Worm (Caenorhabditis elegans) whole organism, young adult: ENCODE data around the gene mrpl-21.

Experiments
- B0261.1 ChIP-seq: sonication (generic microtip); optimal IDR thresholded peaks from 2 replicates; lab custom pipeline; 2016; ENCODE audit warnings: mild to moderate bottlenecking, missing genetic modification characterization, moderate library complexity, missing compliant biosample characterization
- C17E4.6 ChIP-seq: fragments of 200-800 bp; sonication (Bioruptor generic); IDR thresholded peaks from 2 replicates; pipeline ENCODE4 v1.3.6; 2022; ENCODE audit warnings: missing genetic modification reagents, missing genetic modification characterization, missing compliant biosample characterization
- F22D6.2 ChIP-seq: sonication (generic microtip); optimal IDR thresholded peaks from 2 replicates; lab custom pipeline; 2016; ENCODE audit warnings: mild to moderate bottlenecking, missing genetic modification characterization, missing compliant biosample characterization
- F23B12.7 ChIP-seq: sonication (generic microtip); optimal IDR thresholded peaks from 2 replicates; lab custom pipeline; 2017; ENCODE audit warnings: missing genetic modification characterization, mild to moderate bottlenecking, missing compliant biosample characterization, antibody characterized with exemption, moderate library complexity; ENCODE audit not compliant: insufficient read depth
- F49E8.2 ChIP-seq: sonication (generic microtip); optimal IDR thresholded peaks from 3 replicates; lab custom pipeline; 2017; ENCODE audit warnings: missing genetic modification characterization, mild to moderate bottlenecking, missing compliant biosample characterization, antibody characterized with exemption, moderate library complexity; ENCODE audit not compliant: insufficient read depth
- K12H6.12 ChIP-seq: fragments of 200-800 bp; sonication (Bioruptor generic); optimal IDR thresholded peaks from 2 replicates; lab custom pipeline; 2018; ENCODE audit warnings: mild to moderate bottlenecking, missing genetic modification characterization, missing compliant biosample characterization
- Y67H2A.10 ChIP-seq: fragments of 200-800 bp; sonication (Bioruptor generic); conservative IDR thresholded peaks from 2 replicates; pipeline ENCODE4 v1.3.6; 2022; ENCODE audit warnings: missing genetic modification reagents, missing genetic modification characterization, missing compliant biosample characterization
- Y79H2A.3 ChIP-seq: fragments of 200-800 bp; sonication (Bioruptor generic); conservative IDR thresholded peaks from 2 replicates; pipeline ENCODE4 v1.3.6; 2022; ENCODE audit warnings: missing genetic modification reagents, missing genetic modification characterization, missing compliant biosample characterization
- ZK185.1 ChIP-seq: sonication (generic microtip); optimal IDR thresholded peaks from 2 replicates; lab custom pipeline; 2016; ENCODE audit warnings: mild to moderate bottlenecking, missing genetic modification characterization, missing compliant biosample characterization; ENCODE audit not compliant: poor library complexity, severe bottlenecking
- ama-1 ChIP-seq, 3 experiments: fragments of 150-350 bp in 1 of 3; sonication (generic microtip) in 2 of 3; optimal IDR thresholded peaks; 2 replicates each; lab custom pipeline; 2014 to 2018; ENCODE audit warnings: missing biosample characterization in 2 of 3, missing genetic modification characterization in 2 of 3, missing genetic modification reagents in 2 of 3
- atf-7 ChIP-seq: sonication (generic microtip); optimal IDR thresholded peaks from 2 replicates; lab custom pipeline; 2017; ENCODE audit warnings: mild to moderate bottlenecking, missing genetic modification characterization, missing compliant biosample characterization
- attf-3 ChIP-seq: fragments of 200-800 bp; sonication (Bioruptor generic); conservative IDR thresholded peaks from 2 replicates; pipeline ENCODE4 v1.3.6; 2022; ENCODE audit warnings: missing genetic modification reagents, missing genetic modification characterization, missing compliant biosample characterization
- bed-1 ChIP-seq: fragments of 200-800 bp; sonication (Bioruptor generic); IDR thresholded peaks from 2 replicates; pipeline ENCODE4 v1.3.6; 2022; ENCODE audit warnings: missing genetic modification reagents, missing genetic modification characterization, missing compliant biosample characterization
- cebp-1 ChIP-seq, 2 experiments: fragments of 200-800 bp in 1 of 2; sonication (Bioruptor generic) in 1 of 2; sonication (generic microtip) in 1 of 2; IDR thresholded peaks in 1 of 2; optimal IDR thresholded peaks in 1 of 2; 2 replicates each; pipeline versions ENCODE4 v1.3.6 to Lab custom; 2017 to 2022; ENCODE audit warnings: missing compliant biosample characterization in 2 of 2, missing genetic modification characterization in 2 of 2, mild to moderate bottlenecking in 1 of 2, missing genetic modification reagents in 1 of 2, moderate library complexity in 1 of 2
- ceh-27 ChIP-seq: fragments of 200-800 bp; sonication (Bioruptor generic); optimal IDR thresholded peaks from 2 replicates; lab custom pipeline; 2018; ENCODE audit warnings: mild to moderate bottlenecking, missing genetic modification characterization, moderate library complexity, missing compliant biosample characterization
- ceh-58 ChIP-seq: fragments of 200-800 bp; sonication (Bioruptor generic); IDR thresholded peaks from 2 replicates; pipeline ENCODE4 v1.3.6; 2022; ENCODE audit warnings: missing genetic modification characterization, missing compliant biosample characterization
- ceh-91 ChIP-seq: fragments of 200-800 bp; sonication (Bioruptor generic); IDR thresholded peaks from 2 replicates; pipeline ENCODE4 v1.3.6; 2022; ENCODE audit warnings: missing genetic modification reagents, missing genetic modification characterization, missing compliant biosample characterization
- dpl-1 ChIP-seq: fragments of 150-350 bp; optimal IDR thresholded peaks from 2 replicates; lab custom pipeline; 2014; ENCODE audit warnings: missing biosample characterization, missing genetic modification reagents, missing genetic modification characterization
- efl-1 ChIP-seq: fragments of 150-350 bp; optimal IDR thresholded peaks from 2 replicates; lab custom pipeline; 2014; ENCODE audit warnings: missing biosample characterization, missing genetic modification reagents, missing genetic modification characterization
- egl-44 ChIP-seq: fragments of 200-800 bp; sonication (Bioruptor generic); IDR thresholded peaks from 2 replicates; pipeline ENCODE4 v1.3.6; 2022; ENCODE audit warnings: missing genetic modification reagents, missing genetic modification characterization, missing compliant biosample characterization
- egrh-3 ChIP-seq: fragments of 200-800 bp; sonication (Bioruptor generic); IDR thresholded peaks from 2 replicates; pipeline ENCODE4 v1.3.6; 2022; ENCODE audit warnings: missing genetic modification reagents, missing genetic modification characterization, missing compliant biosample characterization
- gei-17 ChIP-seq: fragments of 200-800 bp; sonication (Bioruptor generic); optimal IDR thresholded peaks from 2 replicates; lab custom pipeline; 2018; ENCODE audit warnings: mild to moderate bottlenecking, missing genetic modification characterization, missing compliant biosample characterization
- hrde-1 ChIP-seq: sonication (generic microtip); optimal IDR thresholded peaks from 2 replicates; lab custom pipeline; 2016; ENCODE audit warnings: missing genetic modification characterization, mild to moderate bottlenecking, missing compliant biosample characterization, moderate library complexity, missing genotype, missing genetic modification reagents, borderline replicate concordance
- hsf-1 ChIP-seq: fragments of 200-800 bp; sonication (Bioruptor generic); IDR thresholded peaks from 2 replicates; pipeline ENCODE4 v1.3.6; 2022; ENCODE audit warnings: missing genetic modification reagents, missing genetic modification characterization, missing compliant biosample characterization
- let-526 ChIP-seq: fragments of 200-800 bp; sonication (Bioruptor generic); IDR thresholded peaks from 2 replicates; pipeline ENCODE4 v1.3.6; 2022; ENCODE audit warnings: missing genetic modification reagents, missing genetic modification characterization, missing compliant biosample characterization
- lin-26 ChIP-seq: fragments of 200-800 bp; sonication (Bioruptor generic); IDR thresholded peaks from 2 replicates; pipeline ENCODE4 v1.3.6; 2022; ENCODE audit warnings: missing genetic modification reagents, missing genetic modification characterization, missing compliant biosample characterization
- lin-35 ChIP-seq, 3 experiments: fragments of 150-350 bp in 2 of 3; sonication (generic microtip) in 1 of 3; optimal IDR thresholded peaks; 2 replicates each; lab custom pipeline; 2014 to 2018; ENCODE audit warnings: missing biosample characterization in 3 of 3, missing genetic modification characterization in 3 of 3, missing genetic modification reagents in 3 of 3
- lin-40 ChIP-seq: sonication (generic microtip); optimal IDR thresholded peaks from 2 replicates; lab custom pipeline; 2016; ENCODE audit warnings: missing genetic modification characterization, mild to moderate bottlenecking, missing compliant biosample characterization, missing genotype, missing genetic modification reagents
- lsl-1 ChIP-seq: fragments of 200-800 bp; sonication (Bioruptor generic); optimal IDR thresholded peaks from 2 replicates; lab custom pipeline; 2018; ENCODE audit warnings: mild to moderate bottlenecking, missing genetic modification characterization, moderate library complexity, missing compliant biosample characterization
- madf-3 ChIP-seq: fragments of 200-800 bp; sonication (Bioruptor generic); IDR thresholded peaks from 2 replicates; pipeline ENCODE4 v1.3.6; 2022; ENCODE audit warnings: missing genetic modification reagents, missing genetic modification characterization, missing compliant biosample characterization
- madf-6 ChIP-seq: fragments of 200-800 bp; sonication (Bioruptor generic); IDR thresholded peaks from 2 replicates; pipeline ENCODE4 v1.3.6; 2022; ENCODE audit warnings: missing genetic modification reagents, missing genetic modification characterization, missing compliant biosample characterization
- mel-28 ChIP-seq: sonication (generic microtip); optimal IDR thresholded peaks from 2 replicates; lab custom pipeline; 2016; ENCODE audit warnings: borderline replicate concordance, mild to moderate bottlenecking, missing genetic modification characterization, missing compliant biosample characterization
- mes-4 ChIP-seq: sonication (generic microtip); optimal IDR thresholded peaks from 2 replicates; lab custom pipeline; 2016; ENCODE audit warnings: missing genotype, missing genetic modification characterization, missing compliant biosample characterization
- nfyb-1 ChIP-seq: fragments of 200-800 bp; sonication (Bioruptor generic); IDR thresholded peaks from 2 replicates; pipeline ENCODE4 v1.3.6; 2022; ENCODE audit warnings: missing genetic modification reagents, missing genetic modification characterization, missing compliant biosample characterization
- nhr-80 ChIP-seq: sonication (generic microtip); optimal IDR thresholded peaks from 2 replicates; lab custom pipeline; 2016; ENCODE audit warnings: missing genetic modification characterization, missing compliant biosample characterization
- nhr-90 ChIP-seq: sonication (generic microtip); optimal IDR thresholded peaks from 2 replicates; lab custom pipeline; 2016; ENCODE audit warnings: missing genotype, mild to moderate bottlenecking, missing genetic modification characterization, missing compliant biosample characterization
- rcor-1 ChIP-seq: fragments of 200-800 bp; sonication (Bioruptor generic); IDR thresholded peaks from 2 replicates; pipeline ENCODE4 v1.3.6; 2022; ENCODE audit warnings: missing genetic modification reagents, missing genetic modification characterization, missing compliant biosample characterization
- rec-8 ChIP-seq, 2 experiments: sonication (generic microtip); optimal IDR thresholded peaks; 2 replicates each; lab custom pipeline; 2016; ENCODE audit warnings: mild to moderate bottlenecking in 2 of 2, missing genetic modification characterization in 2 of 2, missing genetic modification reagents in 2 of 2, missing genotype in 2 of 2, missing biosample characterization in 1 of 2, missing compliant biosample characterization in 1 of 2, moderate library complexity in 1 of 2
- rpc-1 ChIP-seq, 2 experiments: fragments of 150-350 bp in 1 of 2; sonication (generic microtip) in 1 of 2; optimal IDR thresholded peaks; 2 replicates each; lab custom pipeline; 2014 to 2018; ENCODE audit warnings: missing biosample characterization in 1 of 2, missing genetic modification characterization in 1 of 2, missing genetic modification reagents in 1 of 2, missing genotype in 1 of 2
- somi-1 ChIP-seq: fragments of 200-800 bp; sonication (Bioruptor generic); optimal IDR thresholded peaks from 2 replicates; lab custom pipeline; 2018; ENCODE audit warnings: mild to moderate bottlenecking, missing genetic modification characterization, missing compliant biosample characterization
- tlf-1 ChIP-seq: fragments of 200-800 bp; sonication (Bioruptor generic); optimal IDR thresholded peaks from 2 replicates; lab custom pipeline; 2018; ENCODE audit warnings: mild to moderate bottlenecking, missing genetic modification characterization, missing compliant biosample characterization
- zfh-2 ChIP-seq: fragments of 200-800 bp; sonication (Bioruptor generic); conservative IDR thresholded peaks from 2 replicates; pipeline ENCODE4 v1.3.6; 2022; ENCODE audit warnings: missing genetic modification reagents, missing genetic modification characterization, missing compliant biosample characterization
- ztf-18 ChIP-seq: sonication (generic microtip); optimal IDR thresholded peaks from 2 replicates; lab custom pipeline; 2016; ENCODE audit warnings: missing genotype, mild to moderate bottlenecking, missing genetic modification characterization, missing compliant biosample characterization
- ztf-25 ChIP-seq: fragments of 200-800 bp; sonication (Bioruptor generic); IDR thresholded peaks from 2 replicates; pipeline ENCODE4 v1.3.6; 2022; ENCODE audit warnings: missing genetic modification reagents, missing genetic modification characterization, missing compliant biosample characterization
- ztf-28 ChIP-seq: fragments of 200-800 bp; sonication (Bioruptor generic); IDR thresholded peaks from 2 replicates; pipeline ENCODE4 v1.3.6; 2022; ENCODE audit warnings: missing genetic modification reagents, missing genetic modification characterization, missing compliant biosample characterization
- ztf-3 ChIP-seq: fragments of 200-800 bp; sonication (Bioruptor generic); optimal IDR thresholded peaks from 2 replicates; lab custom pipeline; 2018; ENCODE audit warnings: mild to moderate bottlenecking, missing genetic modification characterization, missing compliant biosample characterization

mrpl-21 gene

DNA sequence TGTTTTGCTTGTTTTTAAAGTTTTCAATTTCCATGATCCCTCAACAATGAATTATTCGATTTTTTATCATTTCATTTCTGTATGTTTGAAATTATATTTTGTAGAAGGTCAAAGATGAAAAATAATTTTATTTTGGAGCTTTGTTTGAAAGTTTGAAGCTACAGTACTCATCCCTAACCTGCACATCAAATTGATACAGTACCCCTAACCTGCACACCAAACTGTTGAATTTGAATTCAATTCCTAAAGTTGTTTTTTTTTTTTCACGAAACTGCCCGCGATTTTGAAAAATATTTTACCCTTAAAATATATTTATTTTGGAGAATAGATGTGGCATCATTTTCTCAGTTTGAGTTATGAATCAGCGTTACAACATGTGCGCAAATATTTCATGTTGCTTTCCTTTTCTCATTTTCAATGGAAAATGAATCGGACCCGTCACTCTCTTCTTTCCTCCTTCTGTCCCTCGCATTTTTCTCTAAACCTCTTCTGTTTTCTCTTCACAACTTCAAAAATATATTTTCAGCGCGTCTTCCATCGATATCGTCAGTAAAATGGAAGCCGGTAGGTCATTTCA is 37.5 kb downstream of the mrpl-21 start, which contains the start of gene R74.8 (continued):
- TF ChIP-seq egrh-3 (GFP tag; lab: Robert Waterston, UW) (no peak), tlf-1 (no peak), lin-26 (no peak), ama-1 (optimal IDR thresholded peaks at IDR 0.05; lab: Kevin White, UChicago) (no peak), ama-1 (GFP tag; optimal IDR thresholded peaks at IDR 0.05; lab: Kevin White, UChicago) (no peak), F49E8.2 (tag; lab: Kevin White, UChicago) (peak; percentile 61), ZK185.1 (tag; lab: Kevin White, UChicago) (no peak), hsf-1 (GFP tag; lab: Robert Waterston, UW) (peak; percentile 73), ceh-27 (GFP tag; lab: Kevin White, UChicago) (no peak), B0261.1 (tag; lab: Kevin White, UChicago) (no peak), F22D6.2 (tag; lab: Kevin White, UChicago) (no peak), nhr-90 (tag; lab: Kevin White, UChicago) (no peak), nhr-80 (no peak), K12H6.12 (no peak), Y67H2A.10 (GFP tag; lab: Robert Waterston, UW) (no peak), Y79H2A.3 (GFP tag; lab: Robert Waterston, UW) (no peak), egl-44 (no peak), mes-4 (tag; lab: Kevin White, UChicago) (no peak), let-526 (no peak), rcor-1 (GFP tag; lab: Robert Waterston, UW) (no peak), F23B12.7 (peak; percentile 2), bed-1 (GFP tag; lab: Robert Waterston, UW) (no peak), ztf-25 (GFP tag; lab: Robert Waterston, UW) (no peak), C17E4.6 (GFP tag; lab: Robert Waterston, UW) (no peak), nfyb-1 (GFP tag; lab: Robert Waterston, UW) (no peak), hrde-1 (tag; lab: Kevin White, UChicago) (no peak), ceh-58 (GFP tag; lab: Robert Waterston, UW) (no peak), mel-28 (tag; lab: Kevin White, UChicago) (no peak), ztf-28 (GFP tag; lab: Robert Waterston, UW) (no peak), ztf-3 (GFP tag; lab: Kevin White, UChicago) (no peak), dpl-1 (GFP tag; lab: Kevin White, UChicago) (peak; percentile 62), attf-3 (0 out of 2 replicates have a peak, but pooled peaks have one; percentile 27), lsl-1 (peak; percentile 96), ztf-18 (tag; lab: Kevin White, UChicago) (no peak), cebp-1 (GFP tag; IDR thresholded peaks at IDR 0.05; lab: Robert Waterston, UW) (no peak), cebp-1 (tag; optimal IDR thresholded peaks at IDR 0.05; lab: Kevin White, UChicago) (no peak), madf-3 (GFP tag; lab: Robert Waterston, UW) (peak; percentile 82), gei-17 (GFP tag; lab: Kevin White, UChicago) (no peak), rec-8 (tag; optimal IDR thresholded peaks at IDR 0.05; lab: Kevin White, UChicago) (no peak), lin-40 (tag; lab: Kevin White, UChicago) (no peak), madf-6 (peak; percentile 88), somi-1 (GFP tag; lab: Kevin White, UChicago) (no peak), lin-35 (GFP tag; optimal IDR thresholded peaks at IDR 0.05; lab: Kevin White, UChicago) (peak in 1 of 3 experiments; percentile 29), atf-7 (tag; lab: Kevin White, UChicago) (no peak), rpc-1 (optimal IDR thresholded peaks at IDR 0.05; lab: Kevin White, UChicago) (no peak), rpc-1 (tag; optimal IDR thresholded peaks at IDR 0.05; lab: Kevin White, UChicago) (no peak), zfh-2 (GFP tag; lab: Robert Waterston, UW) (no peak), efl-1 (GFP tag; lab: Kevin White, UChicago) (peak; percentile 72), ceh-91 (peak; percentile 61)
